Worm (Caenorhabditis elegans) whole organism, early embryonic: ENCODE data around the gene T08G5.3.

ENCODE experiments used
- B0310.2 ChIP-seq: sonication (generic microtip); optimal IDR thresholded peaks from 2 replicates; lab custom pipeline; 2016; ENCODE audit warnings: mild to moderate bottlenecking, missing genetic modification characterization, missing compliant biosample characterization
- F13C5.2 ChIP-seq: sonication (generic microtip); optimal IDR thresholded peaks from 2 replicates; lab custom pipeline; 2017; ENCODE audit warnings: mild to moderate bottlenecking, missing genetic modification characterization, inconsistent platforms, missing compliant biosample characterization
- aly-1 ChIP-seq: sonication (generic microtip); optimal IDR thresholded peaks from 2 replicates; lab custom pipeline; 2016; ENCODE audit warnings: missing genetic modification characterization, missing compliant biosample characterization
- ama-1 ChIP-seq: fragments of 150-350 bp; optimal IDR thresholded peaks from 2 replicates; lab custom pipeline; 2014
- ceh-13 ChIP-seq: fragments of 200-800 bp; sonication (Bioruptor generic); optimal IDR thresholded peaks from 2 replicates; lab custom pipeline; 2018; ENCODE audit warnings: mild to moderate bottlenecking, missing genetic modification characterization, missing compliant biosample characterization
- ceh-36 ChIP-seq: sonication (generic microtip); optimal IDR thresholded peaks from 2 replicates; lab custom pipeline; 2016; ENCODE audit warnings: missing genetic modification characterization, inconsistent platforms, missing compliant biosample characterization
- ets-7 ChIP-seq: sonication (generic microtip); optimal IDR thresholded peaks from 2 replicates; lab custom pipeline; 2016; ENCODE audit warnings: missing genotype, missing genetic modification characterization, missing compliant biosample characterization
- flt-1 ChIP-seq: fragments of 200-800 bp; sonication (Bioruptor generic); IDR thresholded peaks from 2 replicates; pipeline ENCODE4 v1.3.6; 2022; ENCODE audit warnings: missing genetic modification characterization, missing compliant biosample characterization
- hmbx-1 ChIP-seq: sonication (generic microtip); optimal IDR thresholded peaks from 2 replicates; lab custom pipeline; 2016; ENCODE audit warnings: mild to moderate bottlenecking, missing genetic modification characterization, missing compliant biosample characterization
- hmg-4 ChIP-seq: fragments of 200-800 bp; sonication (Bioruptor generic); optimal IDR thresholded peaks from 2 replicates; lab custom pipeline; 2018; ENCODE audit warnings: mild to moderate bottlenecking, missing genetic modification characterization, missing compliant biosample characterization
- hnd-1 ChIP-seq: sonication (generic microtip); optimal IDR thresholded peaks from 2 replicates; lab custom pipeline; 2016; ENCODE audit warnings: missing genetic modification characterization, missing compliant biosample characterization
- pes-1 ChIP-seq: fragments of 200-800 bp; sonication (Bioruptor generic); IDR thresholded peaks from 2 replicates; pipeline ENCODE4 v1.3.6; 2022; ENCODE audit warnings: missing genetic modification reagents, missing genetic modification characterization, missing compliant biosample characterization
- scrt-1 ChIP-seq: fragments of 200-800 bp; sonication (Bioruptor generic); IDR thresholded peaks from 2 replicates; pipeline ENCODE4 v1.3.6; 2022; ENCODE audit warnings: missing genetic modification characterization, missing compliant biosample characterization
- sea-1 ChIP-seq: fragments of 200-800 bp; sonication (Bioruptor generic); conservative IDR thresholded peaks from 2 replicates; pipeline ENCODE4 v1.3.6; 2022; ENCODE audit warnings: missing genetic modification characterization, missing compliant biosample characterization
- tbx-11 ChIP-seq: fragments of 200-800 bp; sonication (Bioruptor generic); IDR thresholded peaks from 2 replicates; pipeline ENCODE4 v1.3.6; 2022; ENCODE audit warnings: missing genetic modification characterization, missing compliant biosample characterization
- tbx-37 ChIP-seq: fragments of 200-800 bp; sonication (Bioruptor generic); conservative IDR thresholded peaks from 2 replicates; pipeline ENCODE4 v1.3.6; 2022; ENCODE audit warnings: missing genetic modification reagents, missing genetic modification characterization, missing compliant biosample characterization
- tra-4 ChIP-seq: sonication (generic microtip); optimal IDR thresholded peaks from 2 replicates; lab custom pipeline; 2017; ENCODE audit warnings: missing genetic modification characterization, missing compliant biosample characterization

Gene T08G5.3

ce11 chrV:14004342-14004741, 22.9 kb downstream of the T08G5.3 start:
- TF ChIP-seq pes-1 (no peak), ama-1 (no peak), ets-7 (tag; lab: Kevin White, UChicago) (no peak), flt-1 (GFP tag; lab: Robert Waterston, UW) (no peak), ceh-36 (tag; lab: Kevin White, UChicago) (no peak), sea-1 (GFP tag; lab: Robert Waterston, UW) (no peak), ceh-13 (GFP tag; lab: Kevin White, UChicago) (no peak)

ce11 chrV:14003587-14004156, 23.6 kb downstream of the T08G5.3 start:
- TF ChIP-seq ceh-36 (tag; lab: Kevin White, UChicago) (no peak), tbx-37 (GFP tag; lab: Robert Waterston, UW) (no peak), B0310.2 (tag; lab: Kevin White, UChicago) (no peak), tra-4 (tag; lab: Kevin White, UChicago) (no peak)

ce11 chrV:14002402-14002801, 24.9 kb downstream of the T08G5.3 start:
- no peak for TF ChIP-seq B0310.2 (tag; lab: Kevin White, UChicago)
- no peak for TF ChIP-seq ceh-13 (GFP tag; lab: Kevin White, UChicago)
- TF ChIP-seq hnd-1 (tag; lab: Kevin White, UChicago) = no peak
- no peak for TF ChIP-seq tbx-11 (GFP tag; lab: Robert Waterston, UW)
- TF ChIP-seq ets-7 (tag; lab: Kevin White, UChicago) = no peak
- TF ChIP-seq ceh-36 (tag; lab: Kevin White, UChicago) = no peak
- TF ChIP-seq hmg-4 = no peak
- no peak for TF ChIP-seq ama-1
- TF ChIP-seq pes-1 = no peak
- TF ChIP-seq aly-1 = no peak
- TF ChIP-seq hmbx-1 (tag; lab: Kevin White, UChicago) = no peak
- no peak for TF ChIP-seq tra-4 (tag; lab: Kevin White, UChicago)
- no peak for TF ChIP-seq sea-1 (GFP tag; lab: Robert Waterston, UW)
- TF ChIP-seq flt-1 (GFP tag; lab: Robert Waterston, UW) = no peak
- no peak for TF ChIP-seq tbx-37 (GFP tag; lab: Robert Waterston, UW)
- no peak for TF ChIP-seq scrt-1 (GFP tag; lab: Robert Waterston, UW)
- TF ChIP-seq F13C5.2 (tag; lab: Kevin White, UChicago) = no peak

- TF ChIP-seq F13C5.2 (tag; lab: Kevin White, UChicago) = no peak
- no peak for TF ChIP-seq tbx-11 (GFP tag; lab: Robert Waterston, UW)
- no peak for TF ChIP-seq B0310.2 (tag; lab: Kevin White, UChicago)
- no peak for TF ChIP-seq tra-4 (tag; lab: Kevin White, UChicago)
- TF ChIP-seq pes-1 = no peak
Observed at ce11 chrV:14001929-14002328, 25.4 kb downstream of the T08G5.3 start.

- TF ChIP-seq ceh-36 (tag; lab: Kevin White, UChicago) (no peak), hmg-4 (no peak), B0310.2 (tag; lab: Kevin White, UChicago) (no peak), F13C5.2 (tag; lab: Kevin White, UChicago) (no peak), flt-1 (GFP tag; lab: Robert Waterston, UW) (no peak), ets-7 (tag; lab: Kevin White, UChicago) (no peak), tbx-37 (GFP tag; lab: Robert Waterston, UW) (no peak), hmbx-1 (tag; lab: Kevin White, UChicago) (no peak), ceh-13 (GFP tag; lab: Kevin White, UChicago) (no peak), hnd-1 (tag; lab: Kevin White, UChicago) (no peak), pes-1 (no peak), ama-1 (no peak), sea-1 (GFP tag; lab: Robert Waterston, UW) (no peak)
Observed at ce11 chrV:13993478-13993877, 33.8 kb downstream of the T08G5.3 start.

ce11 chrV:13992485-13992884, 34.8 kb downstream of the T08G5.3 start, which contains the start of gene droe-4:
TSS of gene droe-4 (plus strand) at chrV:13992656.
- TF ChIP-seq F13C5.2 (tag; lab: Kevin White, UChicago) (no peak), scrt-1 (GFP tag; lab: Robert Waterston, UW) (no peak), ets-7 (tag; lab: Kevin White, UChicago) (no peak), hnd-1 (tag; lab: Kevin White, UChicago) (no peak), tbx-11 (GFP tag; lab: Robert Waterston, UW) (no peak), ceh-13 (GFP tag; lab: Kevin White, UChicago) (no peak), tbx-37 (GFP tag; lab: Robert Waterston, UW) (no peak), hmg-4 (no peak), pes-1 (no peak)

- no peak for TF ChIP-seq tra-4 (tag; lab: Kevin White, UChicago)
- no peak for TF ChIP-seq tbx-37 (GFP tag; lab: Robert Waterston, UW)
- TF ChIP-seq ceh-13 (GFP tag; lab: Kevin White, UChicago) = no peak
- no peak for TF ChIP-seq flt-1 (GFP tag; lab: Robert Waterston, UW)
- TF ChIP-seq ceh-36 (tag; lab: Kevin White, UChicago) = no peak
- no peak for TF ChIP-seq sea-1 (GFP tag; lab: Robert Waterston, UW)
- no peak for TF ChIP-seq ama-1
- TF ChIP-seq pes-1 = no peak
- no peak for TF ChIP-seq hnd-1 (tag; lab: Kevin White, UChicago)
- TF ChIP-seq hmbx-1 (tag; lab: Kevin White, UChicago) = no peak
- TF ChIP-seq ets-7 (tag; lab: Kevin White, UChicago) = no peak
- TF ChIP-seq F13C5.2 (tag; lab: Kevin White, UChicago) = no peak
- TF ChIP-seq B0310.2 (tag; lab: Kevin White, UChicago) = no peak
- TF ChIP-seq hmg-4 = no peak
- no peak for TF ChIP-seq aly-1
Observed at ce11 chrV:13986823-13987222, 40.5 kb downstream of the T08G5.3 start.
